Worm (Caenorhabditis elegans) whole organism, L4/young adult: ENCODE results near the gene lin-46.

ENCODE experiments used
- W03F9.2 ChIP-seq: fragments of 150-350 bp; optimal IDR thresholded peaks from 2 replicates; lab custom pipeline; 2014; ENCODE audit warnings: missing biosample characterization, missing genetic modification characterization
- dao-5 ChIP-seq: sonication (generic microtip); optimal IDR thresholded peaks from 2 replicates; lab custom pipeline; 2016; ENCODE audit warnings: missing genotype, missing genetic modification characterization, moderate library complexity, missing compliant biosample characterization
- him-1 ChIP-seq: sonication (generic microtip); optimal IDR thresholded peaks from 2 replicates; lab custom pipeline; 2016; ENCODE audit warnings: missing genotype, missing genetic modification reagents, missing genetic modification characterization, missing compliant biosample characterization

The lin-46 gene

DNA sequence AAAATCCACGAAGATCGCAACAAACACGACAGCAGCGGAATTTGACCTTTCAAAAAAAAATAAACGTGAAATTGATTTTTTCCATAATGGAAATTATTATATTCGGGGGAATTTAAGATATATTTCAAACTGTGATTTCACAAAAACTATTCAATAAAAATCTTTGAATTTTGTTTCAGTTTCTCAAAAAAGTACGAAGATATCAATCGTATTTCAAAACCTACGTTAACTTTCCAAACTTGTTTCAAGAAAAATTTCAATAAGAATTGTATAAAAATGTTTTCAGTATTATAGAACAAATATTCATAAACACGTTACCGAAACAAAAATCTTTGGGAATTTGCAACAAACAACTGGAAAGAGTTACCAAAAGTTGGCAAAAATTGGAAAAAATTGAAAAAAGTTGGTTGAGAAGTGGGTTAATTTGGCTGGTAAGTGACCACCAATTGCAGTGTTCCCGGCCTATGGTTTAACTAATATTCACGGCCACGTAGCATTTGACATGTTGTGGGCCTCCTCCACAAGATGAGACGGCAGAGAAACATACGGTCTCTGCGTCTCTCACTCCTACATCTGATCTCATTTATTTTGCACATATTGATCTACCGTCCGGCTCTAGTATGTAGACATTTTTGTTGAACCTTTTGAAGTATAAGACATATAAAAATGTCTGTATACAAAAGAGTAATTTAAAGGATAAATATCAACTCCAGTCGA lies 17.7 kb upstream of the lin-46 start, which contains the start of the genes T16G1.9 and T16G1.18:
TSS of gene T16G1.9 (minus strand) at position 51 of the 717 bp plus-strand sequence.
TSS of gene T16G1.18 (plus strand) at position 493 of the 717 bp plus-strand sequence.
- TF ChIP-seq W03F9.2 (tag; lab: Kevin White, UChicago) (no peak), him-1 (tag; lab: Kevin White, UChicago) (no peak)

DNA sequence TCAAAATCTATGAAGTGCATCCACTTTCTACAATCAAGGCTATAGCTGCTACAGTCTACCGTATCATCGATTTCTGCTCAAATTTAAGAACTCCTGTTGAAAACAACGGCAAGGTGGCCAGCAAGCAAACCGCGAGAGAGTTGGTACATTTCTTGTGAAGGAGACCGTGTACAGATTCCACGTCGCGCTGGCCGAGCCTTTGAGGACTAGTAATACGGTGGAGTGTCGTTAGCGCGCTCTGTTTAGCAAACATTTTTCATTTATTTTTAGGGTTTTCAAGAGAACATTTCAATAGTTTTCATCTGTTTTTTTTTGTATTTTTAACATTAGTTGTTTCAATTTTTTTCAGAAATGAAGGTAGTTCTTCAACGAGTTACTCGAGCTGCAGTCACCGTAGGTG lies 16.4 kb upstream of the lin-46 start, which contains the start of gene pqn-68:
TSS of gene pqn-68 (plus strand) at position 350 of the 400 bp plus-strand sequence.
- TF ChIP-seq dao-5 (tag; lab: Kevin White, UChicago): no peak
- TF ChIP-seq W03F9.2 (tag; lab: Kevin White, UChicago): no peak
- no peak for TF ChIP-seq him-1 (tag; lab: Kevin White, UChicago)

DNA sequence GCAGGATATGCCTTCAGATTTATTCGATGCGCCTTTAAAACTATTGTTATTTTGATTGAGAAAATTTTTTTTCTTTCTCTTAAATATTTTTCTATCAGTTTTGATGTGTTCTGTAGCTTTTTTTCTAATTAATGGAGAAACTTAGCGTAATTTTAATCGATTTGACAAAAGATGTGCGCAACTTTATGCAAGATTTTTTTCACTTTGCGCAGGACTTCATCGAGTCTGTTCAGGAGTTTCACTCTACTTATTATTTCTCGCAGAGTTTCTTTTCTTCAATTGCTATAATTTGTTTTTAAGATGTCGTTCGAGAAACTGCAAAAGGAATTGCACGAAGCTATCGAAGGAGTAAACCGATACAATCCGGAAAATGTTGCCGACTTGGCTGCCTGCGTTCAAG lies 15.0 kb upstream of the lin-46 start, which contains the start of gene eif-3.K:
TSS of gene eif-3.K (plus strand) at position 301 of the 400 bp plus-strand sequence.
- no peak for TF ChIP-seq him-1 (tag; lab: Kevin White, UChicago)
- no peak for TF ChIP-seq dao-5 (tag; lab: Kevin White, UChicago)
- TF ChIP-seq W03F9.2 (tag; lab: Kevin White, UChicago): no peak

DNA sequence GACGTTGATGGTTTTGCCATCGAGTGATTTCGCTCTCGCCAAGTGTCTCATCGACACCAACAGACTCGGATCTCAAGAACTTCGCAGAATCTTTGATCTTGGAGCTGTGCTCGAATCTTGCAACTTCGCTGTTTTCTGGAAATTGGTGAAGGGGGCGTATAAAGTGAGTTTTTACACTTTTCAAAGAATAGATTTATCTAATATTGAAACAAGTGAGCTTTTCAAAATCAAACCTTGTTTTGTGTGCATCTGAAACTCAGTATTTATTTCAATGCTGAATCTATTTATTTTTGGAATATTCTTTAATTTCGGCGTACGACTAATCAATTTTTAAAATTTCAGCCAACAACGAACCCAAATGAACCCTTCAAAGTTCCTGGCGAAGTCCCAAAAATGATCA lies 14.4 kb upstream of the lin-46 start:
- TF ChIP-seq dao-5 (tag; lab: Kevin White, UChicago) (no peak), him-1 (tag; lab: Kevin White, UChicago) (no peak), W03F9.2 (tag; lab: Kevin White, UChicago) (no peak)

DNA sequence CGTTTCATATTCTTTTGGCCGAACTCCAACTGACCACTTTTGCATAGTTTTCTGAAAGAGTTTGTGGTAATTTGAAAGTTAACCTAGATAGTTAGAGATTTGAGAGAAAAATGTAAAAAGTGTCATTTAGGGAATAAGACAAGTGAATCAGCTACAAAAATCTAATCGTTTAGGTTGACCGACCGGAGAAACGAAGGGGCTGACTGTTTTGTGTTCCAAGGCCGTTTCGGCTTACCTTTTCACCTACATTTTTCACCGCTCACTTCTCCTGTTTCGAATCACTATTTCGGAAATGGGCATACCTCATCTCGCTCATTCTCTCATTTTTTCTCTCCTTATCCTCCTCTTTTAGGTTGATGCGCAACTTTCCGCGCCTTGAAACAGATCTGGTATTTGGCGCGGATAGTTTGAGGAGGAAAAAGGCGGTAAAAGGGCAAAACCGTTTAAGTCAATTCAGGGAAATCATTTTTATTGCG lies 7.5 kb upstream of the lin-46 start, which contains the start of gene mpst-7:
TSS of gene mpst-7 (minus strand) at position 51 of the 476 bp plus-strand sequence.
- no peak for TF ChIP-seq dao-5 (tag; lab: Kevin White, UChicago)

DNA sequence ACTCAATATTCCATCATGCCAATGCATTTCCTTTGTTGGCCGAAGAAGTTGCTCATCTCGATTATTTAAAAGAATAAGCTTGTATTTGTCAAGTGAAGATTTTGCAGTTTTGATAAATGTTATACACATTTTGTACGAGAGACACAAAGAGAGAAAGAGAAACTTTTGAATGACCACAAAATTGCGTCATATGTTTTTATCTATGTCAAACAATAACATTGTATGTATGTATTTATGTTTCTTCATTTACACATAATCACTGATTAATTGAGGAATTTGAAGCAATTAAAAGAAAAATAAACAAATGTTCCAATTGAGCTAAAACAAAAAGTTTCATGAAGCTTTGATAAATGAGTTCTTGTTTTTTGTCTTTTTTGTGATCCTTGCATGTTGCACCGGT lies 5.5 kb upstream of the lin-46 start, which contains the start of gene hrg-9:
TSS of gene hrg-9 (minus strand) at position 152 of the 400 bp plus-strand sequence.
- TF ChIP-seq W03F9.2 (tag; lab: Kevin White, UChicago): no peak
- TF ChIP-seq him-1 (tag; lab: Kevin White, UChicago): no peak
- TF ChIP-seq dao-5 (tag; lab: Kevin White, UChicago): no peak

DNA sequence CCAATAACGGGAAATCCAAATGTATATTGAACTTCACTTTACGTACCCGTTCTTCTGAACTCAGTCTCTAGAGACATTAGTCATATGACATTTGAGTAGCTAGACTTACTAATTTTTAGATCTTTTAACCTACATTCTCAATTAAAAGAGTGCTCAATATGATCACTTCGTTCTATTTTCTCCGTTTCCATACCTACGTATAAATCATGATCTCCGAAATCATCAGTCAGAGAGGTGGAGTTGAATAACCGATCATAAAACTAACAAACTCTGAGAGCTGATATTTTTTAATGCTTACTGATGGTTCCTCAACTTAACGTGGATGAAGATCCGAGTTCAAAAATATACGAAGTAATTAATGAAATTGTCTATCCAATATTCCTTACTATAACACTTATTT lies 4.6 kb upstream of the lin-46 start, which contains the start of gene srd-35:
TSS of gene srd-35 (plus strand) at position 301 of the 400 bp plus-strand sequence.
- TF ChIP-seq W03F9.2 (tag; lab: Kevin White, UChicago) (no peak), him-1 (tag; lab: Kevin White, UChicago) (no peak)

DNA sequence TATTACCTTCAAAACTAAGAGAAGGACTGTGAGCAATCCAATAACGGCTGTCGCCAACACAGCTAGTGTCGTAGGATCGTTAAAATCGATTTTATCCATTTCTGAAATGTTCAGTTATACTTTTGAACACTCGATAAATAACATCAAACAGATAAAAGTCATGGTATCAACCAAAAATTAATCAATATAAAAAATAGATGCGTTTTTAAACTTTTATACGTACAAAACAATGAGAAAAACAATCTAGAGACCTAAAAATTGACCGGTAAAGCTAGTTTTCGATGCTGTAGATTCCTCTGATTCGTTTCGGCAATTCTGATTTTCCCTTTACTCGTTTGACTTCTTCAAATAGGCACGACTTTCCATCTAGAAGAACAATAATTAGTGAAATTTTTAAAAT lies 1.5 kb upstream of the lin-46 start, which contains the start of gene R186.3:
TSS of gene R186.3 (minus strand) at position 101 of the 400 bp plus-strand sequence.
- no peak for TF ChIP-seq W03F9.2 (tag; lab: Kevin White, UChicago)
- TF ChIP-seq dao-5 (tag; lab: Kevin White, UChicago): no peak
- no peak for TF ChIP-seq him-1 (tag; lab: Kevin White, UChicago)

DNA sequence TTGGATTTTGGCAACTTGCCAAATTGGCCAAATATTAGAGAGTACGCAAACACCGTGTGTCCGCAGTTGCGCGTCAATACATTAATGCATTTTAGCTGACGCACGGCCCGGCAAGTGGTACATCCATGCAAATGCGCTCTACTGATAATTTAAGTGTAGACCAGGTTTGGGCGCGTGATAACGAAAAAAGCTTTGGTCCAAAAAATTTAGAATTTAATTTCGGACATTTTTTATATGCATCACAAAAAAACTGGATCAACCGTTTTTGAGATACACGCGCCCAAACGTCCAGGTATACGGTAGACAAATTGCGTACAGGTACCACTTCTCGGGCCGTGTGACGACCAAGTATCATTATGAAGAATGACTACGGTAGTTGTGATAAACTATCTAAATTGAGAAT lies 729 bp upstream of the lin-46 start, which contains the start of gene R186.8:
TSS of gene R186.8 (minus strand) at position 58 of the 403 bp plus-strand sequence.
- TF ChIP-seq him-1 (tag; lab: Kevin White, UChicago) (peak; percentile 55), W03F9.2 (tag; lab: Kevin White, UChicago) (peak; percentile 3)

DNA sequence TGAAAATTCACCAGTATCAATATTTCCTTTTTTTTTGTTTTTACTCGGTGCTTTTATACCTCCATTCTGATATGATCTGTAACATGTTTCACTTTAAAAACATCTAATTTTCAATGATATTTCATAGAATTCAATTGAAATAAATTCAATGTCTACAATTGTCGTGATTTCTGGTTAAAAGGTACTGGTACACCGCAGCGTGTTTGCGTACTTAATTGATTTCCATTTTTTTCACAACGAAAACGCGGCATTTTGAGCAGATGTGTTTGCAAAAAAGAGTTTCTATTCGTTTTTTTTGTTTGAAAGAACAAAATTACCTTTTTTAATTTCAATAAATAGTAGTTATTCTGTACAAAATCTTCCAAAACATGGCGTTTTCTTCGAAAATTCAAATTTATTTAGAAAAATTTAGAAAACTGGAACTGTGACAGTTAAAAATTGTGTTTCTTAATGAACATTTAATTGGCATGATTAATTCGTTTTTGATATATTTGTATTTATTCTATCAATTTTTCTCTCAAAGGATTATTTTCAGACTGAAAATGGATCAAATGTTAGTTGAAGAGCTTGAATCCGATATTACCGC lies 2.0 kb downstream of the lin-46 start, which contains the start of gene pnn-1:
TSS of gene pnn-1 (plus strand) at position 536 of the 586 bp plus-strand sequence.
- TF ChIP-seq him-1 (tag; lab: Kevin White, UChicago) (no peak), dao-5 (tag; lab: Kevin White, UChicago) (no peak), W03F9.2 (tag; lab: Kevin White, UChicago) (peak; percentile 29)

DNA sequence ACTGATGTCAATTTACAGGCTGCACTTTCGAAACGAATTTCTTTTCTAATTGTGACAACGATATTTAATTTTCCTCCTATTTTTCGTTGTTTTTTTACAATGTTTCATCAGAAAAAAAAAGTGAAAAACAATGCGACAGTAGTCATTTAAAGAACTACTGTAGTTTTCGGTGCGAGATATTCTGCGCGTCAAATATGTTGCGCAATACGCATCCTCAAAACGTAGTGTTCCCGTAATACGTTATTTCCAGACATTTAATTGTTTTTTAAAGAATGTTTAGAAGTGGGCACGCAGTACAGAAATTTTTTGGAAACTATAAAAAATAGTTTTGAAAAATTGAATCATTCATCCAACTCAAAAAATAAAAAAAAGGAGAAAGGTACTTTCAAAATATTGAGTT lies 5.4 kb downstream of the lin-46 start:
- TF ChIP-seq W03F9.2 (tag; lab: Kevin White, UChicago) (no peak), dao-5 (tag; lab: Kevin White, UChicago) (no peak), him-1 (tag; lab: Kevin White, UChicago) (no peak)

DNA sequence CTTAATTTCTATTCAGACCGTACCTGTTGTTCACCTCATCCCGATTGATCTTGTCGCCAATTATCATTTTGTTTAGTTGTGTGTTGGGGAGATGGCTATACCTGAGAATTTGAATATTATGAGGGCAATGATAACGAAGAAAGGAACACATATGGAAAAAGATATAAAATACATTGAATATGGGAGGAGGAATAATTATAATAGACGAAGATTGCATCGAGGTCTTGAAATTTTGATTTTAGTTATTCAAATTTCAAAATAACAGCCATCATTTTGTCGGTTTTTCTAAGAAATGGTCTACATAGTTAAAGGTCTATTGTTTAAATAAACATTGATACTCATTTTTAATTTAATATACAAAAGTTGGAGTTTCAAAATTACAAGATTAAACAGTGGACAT lies 18.4 kb downstream of the lin-46 start, which contains the start of gene shw-3:
TSS of gene shw-3 (minus strand) at position 101 of the 400 bp plus-strand sequence.
- TF ChIP-seq W03F9.2 (tag; lab: Kevin White, UChicago): no peak
- no peak for TF ChIP-seq dao-5 (tag; lab: Kevin White, UChicago)
- no peak for TF ChIP-seq him-1 (tag; lab: Kevin White, UChicago)

DNA sequence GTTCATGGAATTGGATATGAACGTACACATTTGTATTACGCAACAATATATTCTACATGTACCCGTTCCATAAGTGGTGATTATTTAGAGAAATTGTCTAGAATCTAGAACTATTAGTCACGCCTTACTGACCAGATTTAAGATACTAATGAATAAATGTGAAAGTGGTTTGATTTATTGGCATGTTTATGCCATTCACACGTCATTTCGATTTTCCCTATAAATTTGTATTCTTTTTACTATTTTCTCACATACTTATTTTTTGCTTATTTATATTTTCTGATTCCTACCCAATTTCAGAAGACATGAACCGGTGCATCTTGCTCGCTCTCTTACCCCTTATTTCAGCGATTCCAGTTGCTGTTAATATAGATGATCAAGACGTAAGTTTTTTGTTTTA lies 19.6 kb downstream of the lin-46 start, which contains the start of gene F15B9.8:
TSS of gene F15B9.8 (plus strand) at position 301 of the 400 bp plus-strand sequence.
- TF ChIP-seq him-1 (tag; lab: Kevin White, UChicago) (no peak), dao-5 (tag; lab: Kevin White, UChicago) (no peak), W03F9.2 (tag; lab: Kevin White, UChicago) (no peak)
